Fruit fly (Drosophila melanogaster) whole organism, prepupa: ENCODE results near the gene CG32982.

Experiments
- CG10669 ChIP-seq: fragments of 200-800 bp; sonication (Bioruptor generic); optimal IDR thresholded peaks from 3 replicates; lab custom pipeline; 2018; ENCODE audit warnings: missing biosample characterization, mild to moderate bottlenecking, missing genetic modification characterization, moderate library complexity
- CG11902 ChIP-seq: fragments of 200-800 bp; sonication (Bioruptor generic); optimal IDR thresholded peaks from 3 replicates; lab custom pipeline; 2016; ENCODE audit warnings: missing biosample characterization, missing genetic modification characterization
- CG1621 ChIP-seq: fragments of 200-800 bp; sonication (Bioruptor generic); optimal IDR thresholded peaks from 3 replicates; lab custom pipeline; 2018; ENCODE audit warnings: missing biosample characterization, mild to moderate bottlenecking, missing genetic modification characterization
- CG3032 ChIP-seq: fragments of 200-800 bp; optimal IDR thresholded peaks from 2 replicates; lab custom pipeline; 2019; ENCODE audit warnings: missing biosample characterization, mild to moderate bottlenecking, missing genetic modification characterization, moderate library complexity
- CG4318 ChIP-seq: fragments of 200-800 bp; sonication (Bioruptor generic); optimal IDR thresholded peaks from 3 replicates; lab custom pipeline; 2017; ENCODE audit warnings: missing biosample characterization, mild to moderate bottlenecking, missing genetic modification characterization
- CG6276 ChIP-seq: fragments of 200-800 bp; sonication (Bioruptor generic); optimal IDR thresholded peaks from 2 replicates; lab custom pipeline; 2017; ENCODE audit warnings: missing biosample characterization, mild to moderate bottlenecking, missing genetic modification characterization
- CG6854 ChIP-seq: fragments of 200-800 bp; sonication (Bioruptor generic); optimal IDR thresholded peaks from 2 replicates; lab custom pipeline; 2017; ENCODE audit warnings: missing biosample characterization, mild to moderate bottlenecking, missing genetic modification characterization
- CG8119 ChIP-seq: fragments of 200-800 bp; sonication (Bioruptor generic); IDR thresholded peaks from 3 replicates; pipeline ENCODE4 v1.3.6; 2022; ENCODE audit warnings: missing biosample characterization, missing genetic modification characterization
- Eip75B ChIP-seq: fragments of 200-800 bp; sonication (Bioruptor generic); optimal IDR thresholded peaks from 3 replicates; lab custom pipeline; 2016; ENCODE audit warnings: missing biosample characterization, missing genetic modification characterization
- Eip78C ChIP-seq: fragments of 200-800 bp; sonication (Bioruptor generic); peaks from one replicate; lab custom pipeline; 2016; ENCODE audit warnings: missing biosample characterization, missing genetic modification characterization
- Eip93F ChIP-seq: fragments of 200-800 bp; sonication (Bioruptor generic); optimal IDR thresholded peaks from 2 replicates; lab custom pipeline; 2016; ENCODE audit warnings: missing biosample characterization, mild to moderate bottlenecking, missing genetic modification characterization
- Hr38 ChIP-seq: sonication (Bioruptor generic); optimal IDR thresholded peaks from 2 replicates; lab custom pipeline; 2016; ENCODE audit warnings: missing biosample characterization, missing genetic modification characterization
- Lpt ChIP-seq: fragments of 200-800 bp; sonication (Bioruptor generic); optimal IDR thresholded peaks from 3 replicates; lab custom pipeline; 2016; ENCODE audit warnings: missing biosample characterization, missing genetic modification characterization
- Smox ChIP-seq: fragments of 200-800 bp; sonication (Bioruptor generic); optimal IDR thresholded peaks from 3 replicates; lab custom pipeline; 2016; ENCODE audit warnings: missing biosample characterization, missing genetic modification characterization
- Sox15 ChIP-seq: fragments of 200-800 bp; sonication (Bioruptor generic); optimal IDR thresholded peaks from 3 replicates; lab custom pipeline; 2016; ENCODE audit warnings: missing biosample characterization, missing genetic modification characterization
- achi ChIP-seq: fragments of 200-800 bp; sonication (Bioruptor generic); optimal IDR thresholded peaks from 3 replicates; lab custom pipeline; 2016; ENCODE audit warnings: missing biosample characterization, missing genetic modification characterization
- lz ChIP-seq: fragments of 200-800 bp; sonication (Bioruptor generic); optimal IDR thresholded peaks from 3 replicates; lab custom pipeline; 2016; ENCODE audit warnings: missing biosample characterization, missing genetic modification characterization
- pdm3 ChIP-seq: fragments of 200-800 bp; sonication (Bioruptor generic); optimal IDR thresholded peaks from 3 replicates; lab custom pipeline; 2016; ENCODE audit warnings: missing biosample characterization, missing genetic modification characterization
- spab ChIP-seq: fragments of 200-800 bp; sonication (Bioruptor generic); optimal IDR thresholded peaks from 2 replicates; lab custom pipeline; 2017; ENCODE audit warnings: missing biosample characterization, mild to moderate bottlenecking, missing genetic modification characterization, missing genetic modification reagents
- topi ChIP-seq: fragments of 200-800 bp; sonication (Bioruptor generic); optimal IDR thresholded peaks from 3 replicates; lab custom pipeline; 2016; ENCODE audit warnings: missing biosample characterization, missing genetic modification characterization

The CG32982 gene

DNA sequence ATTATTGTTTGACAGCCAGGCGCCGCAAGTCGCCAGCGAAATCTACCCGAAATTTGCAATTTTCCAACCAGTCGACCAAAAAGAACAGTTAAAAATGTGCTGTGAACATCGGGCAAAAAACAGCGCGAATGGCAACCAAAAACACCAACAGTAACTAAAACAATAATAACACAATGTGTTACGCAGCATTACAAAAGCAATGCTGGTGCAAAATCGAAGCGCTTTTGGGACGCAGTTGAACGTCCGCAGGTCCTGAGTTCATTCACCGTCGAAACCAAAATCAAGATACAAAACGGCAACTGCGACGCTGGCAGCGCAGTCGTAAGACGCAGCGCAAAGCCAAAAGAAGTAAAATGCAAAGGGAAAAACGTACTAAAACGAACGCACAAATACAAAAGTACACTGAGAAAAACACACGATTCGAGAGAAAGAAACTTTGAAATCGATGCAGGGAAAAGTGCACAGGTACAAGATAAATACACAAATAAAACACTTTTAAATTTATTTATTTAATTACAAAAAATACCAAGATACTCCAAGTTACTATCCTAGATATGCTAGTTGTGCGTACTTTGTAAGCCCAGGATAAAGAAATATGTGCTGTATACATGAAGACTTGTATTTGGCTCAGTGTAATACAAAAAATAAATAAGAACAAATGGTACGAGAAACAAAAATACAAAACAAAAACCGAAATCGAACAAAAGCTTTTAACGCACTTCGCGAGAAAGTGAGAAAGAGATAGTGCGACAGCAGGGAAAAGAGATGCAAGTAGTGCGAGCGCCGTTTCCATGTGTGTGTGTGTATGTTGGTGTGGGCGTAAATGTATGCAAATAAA lies 85.5 kb downstream of the CG32982 start (continued):
- TF ChIP-seq Eip75B: peak; percentile 77
- TF ChIP-seq Hr38 (GFP tag; lab: Kevin White, UChicago): no peak
- peak; percentile 87 for TF ChIP-seq Eip93F (GFP tag; lab: Kevin White, UChicago)
- peak; percentile 94 for TF ChIP-seq CG6854 (GFP tag; lab: Kevin White, UChicago)
- TF ChIP-seq pdm3: peak; percentile 90
- TF ChIP-seq Sox15: peak; percentile 85
- peak; percentile 84 for TF ChIP-seq CG11902 (GFP tag; lab: Kevin White, UChicago)
- TF ChIP-seq CG10669 (GFP tag; lab: Kevin White, UChicago): peak; percentile 89
- peak; percentile 99 for TF ChIP-seq Eip78C
- TF ChIP-seq CG8119 (GFP tag; lab: Robert Waterston, UW): peak; percentile 84
- peak; percentile 56 for TF ChIP-seq CG4318 (GFP tag; lab: Kevin White, UChicago)
- peak; percentile 96 for TF ChIP-seq Smox
- peak; percentile 91 for TF ChIP-seq spab (GFP tag; lab: Kevin White, UChicago)
- TF ChIP-seq achi (GFP tag; lab: Kevin White, UChicago): peak; percentile 87
- peak; percentile 75 for TF ChIP-seq CG1621 (tag; lab: Kevin White, UChicago)
- peak; percentile 86 for TF ChIP-seq CG3032 (tag; lab: Kevin White, UChicago)
- TF ChIP-seq Lpt (GFP tag; lab: Kevin White, UChicago): peak; percentile 75
- TF ChIP-seq lz: peak; percentile 91
- TF ChIP-seq CG6276 (GFP tag; lab: Kevin White, UChicago): peak; percentile 85
- peak; percentile 98 for TF ChIP-seq topi (GFP tag; lab: Kevin White, UChicago)
